Worm (Caenorhabditis elegans) whole organism, mixed stage, embryonic: ENCODE results near the gene acs-7.

Source experiments
- M03D4.4 ChIP-seq: sonication (generic microtip); optimal IDR thresholded peaks from 2 replicates; lab custom pipeline; 2017; ENCODE audit warnings: mild to moderate bottlenecking, missing genetic modification characterization, missing compliant biosample characterization
- bed-3 ChIP-seq: fragments of 200-800 bp; sonication (Bioruptor generic); optimal IDR thresholded peaks from 3 replicates; lab custom pipeline; 2018; ENCODE audit warnings: mild to moderate bottlenecking, missing genetic modification characterization, moderate library complexity, missing compliant biosample characterization
- blmp-1 ChIP-seq: fragments of 150-350 bp; optimal IDR thresholded peaks from 2 replicates; lab custom pipeline; 2014; ENCODE audit warnings: missing biosample characterization, missing genetic modification characterization
- ceh-39 ChIP-seq: fragments of 150-350 bp; optimal IDR thresholded peaks from 2 replicates; lab custom pipeline; 2014; ENCODE audit warnings: missing biosample characterization, missing genetic modification characterization
- ceh-43 ChIP-seq: fragments of 200-800 bp; sonication (Bioruptor generic); optimal IDR thresholded peaks from 2 replicates; lab custom pipeline; 2018; ENCODE audit warnings: mild to moderate bottlenecking, missing genetic modification characterization, moderate library complexity, missing compliant biosample characterization
- ceh-83 ChIP-seq: fragments of 200-800 bp; sonication (Bioruptor generic); optimal IDR thresholded peaks from 2 replicates; lab custom pipeline; 2018; ENCODE audit warnings: mild to moderate bottlenecking, missing genetic modification characterization, missing compliant biosample characterization
- ces-1 ChIP-seq: fragments of 150-350 bp; optimal IDR thresholded peaks from 2 replicates; lab custom pipeline; 2014; ENCODE audit warnings: missing biosample characterization, missing genetic modification reagents, missing genetic modification characterization
- cnd-1 ChIP-seq: fragments of 200-800 bp; sonication (Bioruptor generic); optimal IDR thresholded peaks from 2 replicates; lab custom pipeline; 2018; ENCODE audit warnings: mild to moderate bottlenecking, missing genetic modification characterization, missing compliant biosample characterization
- drap-1 ChIP-seq: fragments of 200-800 bp; sonication (Bioruptor generic); optimal IDR thresholded peaks from 3 replicates; lab custom pipeline; 2018; ENCODE audit warnings: mild to moderate bottlenecking, missing genetic modification characterization, missing compliant biosample characterization
- elt-1 ChIP-seq: sonication (generic microtip); optimal IDR thresholded peaks from 2 replicates; lab custom pipeline; 2017; ENCODE audit warnings: missing genetic modification characterization, mild to moderate bottlenecking, missing compliant biosample characterization, antibody characterized with exemption, moderate library complexity, borderline replicate concordance; ENCODE audit not compliant: insufficient read depth
- elt-3 ChIP-seq: fragments of 150-350 bp; optimal IDR thresholded peaks from 2 replicates; lab custom pipeline; 2014; ENCODE audit warnings: missing biosample characterization, missing genetic modification characterization
- flh-1 ChIP-seq: fragments of 200-800 bp; sonication (Bioruptor generic); optimal IDR thresholded peaks from 2 replicates; lab custom pipeline; 2018; ENCODE audit warnings: mild to moderate bottlenecking, missing genetic modification characterization, moderate library complexity, missing compliant biosample characterization
- ham-2 ChIP-seq: fragments of 200-800 bp; sonication (Bioruptor generic); optimal IDR thresholded peaks from 2 replicates; lab custom pipeline; 2018; ENCODE audit warnings: mild to moderate bottlenecking, missing genetic modification characterization, missing compliant biosample characterization
- hlh-1 ChIP-seq: fragments of 150-350 bp; optimal IDR thresholded peaks from 2 replicates; lab custom pipeline; 2014; ENCODE audit warnings: missing biosample characterization, missing genetic modification reagents, missing genetic modification characterization
- lin-13 ChIP-seq: fragments of 150-350 bp; optimal IDR thresholded peaks from 2 replicates; lab custom pipeline; 2014; ENCODE audit warnings: missing biosample characterization, missing genetic modification characterization
- lin-32 ChIP-seq: fragments of 200-800 bp; sonication (Bioruptor generic); optimal IDR thresholded peaks from 2 replicates; lab custom pipeline; 2018; ENCODE audit warnings: mild to moderate bottlenecking, missing genetic modification characterization, missing compliant biosample characterization
- lsy-2 ChIP-seq: fragments of 150-350 bp; optimal IDR thresholded peaks from 2 replicates; lab custom pipeline; 2014; ENCODE audit warnings: missing biosample characterization, missing genetic modification characterization
- mab-5 ChIP-seq: fragments of 150-350 bp; optimal IDR thresholded peaks from 2 replicates; lab custom pipeline; 2014; ENCODE audit warnings: missing biosample characterization, missing genetic modification characterization
- mep-1 ChIP-seq: fragments of 150-350 bp; optimal IDR thresholded peaks from 2 replicates; lab custom pipeline; 2017; ENCODE audit warnings: missing biosample characterization, missing genetic modification reagents, missing genetic modification characterization, inconsistent platforms
- mls-2 ChIP-seq: sonication (generic microtip); optimal IDR thresholded peaks from 2 replicates; lab custom pipeline; 2016; ENCODE audit warnings: mild to moderate bottlenecking, missing genetic modification characterization, moderate library complexity, missing compliant biosample characterization
- nhr-12 ChIP-seq: fragments of 150-350 bp; optimal IDR thresholded peaks from 2 replicates; lab custom pipeline; 2014; ENCODE audit warnings: missing biosample characterization, missing genetic modification characterization
- nhr-2 ChIP-seq: fragments of 150-350 bp; optimal IDR thresholded peaks from 2 replicates; lab custom pipeline; 2014; ENCODE audit warnings: missing biosample characterization, missing genetic modification characterization
- nhr-237 ChIP-seq: fragments of 150-350 bp; optimal IDR thresholded peaks from 2 replicates; lab custom pipeline; 2014; ENCODE audit warnings: missing biosample characterization, missing genetic modification characterization
- nhr-28 ChIP-seq: fragments of 150-350 bp; optimal IDR thresholded peaks from 2 replicates; lab custom pipeline; 2014; ENCODE audit warnings: missing biosample characterization, missing genetic modification characterization
- nhr-76 ChIP-seq: sonication (generic microtip); optimal IDR thresholded peaks from 2 replicates; lab custom pipeline; 2017; ENCODE audit warnings: missing biosample characterization, missing genetic modification characterization
- pha-4 ChIP-seq: fragments of 150-350 bp; optimal IDR thresholded peaks from 2 replicates; lab custom pipeline; 2018; ENCODE audit warnings: missing biosample characterization, missing genetic modification reagents, missing genetic modification characterization
- sem-2 ChIP-seq: fragments of 200-800 bp; sonication (Bioruptor generic); optimal IDR thresholded peaks from 2 replicates; lab custom pipeline; 2018; ENCODE audit warnings: mild to moderate bottlenecking, missing genetic modification characterization, missing compliant biosample characterization
- snpc-4 ChIP-seq: fragments of 150-350 bp; optimal IDR thresholded peaks from 2 replicates; lab custom pipeline; 2014; ENCODE audit warnings: missing biosample characterization, missing genetic modification characterization
- sptf-1 ChIP-seq: sonication (generic microtip); optimal IDR thresholded peaks from 2 replicates; lab custom pipeline; 2017; ENCODE audit warnings: mild to moderate bottlenecking, missing genetic modification characterization, moderate library complexity, missing compliant biosample characterization
- tbx-8 ChIP-seq: fragments of 200-800 bp; sonication (Bioruptor generic); optimal IDR thresholded peaks from 2 replicates; lab custom pipeline; 2018; ENCODE audit warnings: mild to moderate bottlenecking, missing genetic modification characterization, moderate library complexity, missing compliant biosample characterization
- unc-120 ChIP-seq: sonication (generic microtip); optimal IDR thresholded peaks from 2 replicates; lab custom pipeline; 2017; ENCODE audit warnings: missing genetic modification characterization, missing compliant biosample characterization; ENCODE audit not compliant: poor library complexity, severe bottlenecking
- unc-39 ChIP-seq: fragments of 150-350 bp; optimal IDR thresholded peaks from 2 replicates; lab custom pipeline; 2014; ENCODE audit warnings: missing biosample characterization, missing genetic modification characterization
- unc-62 ChIP-seq: fragments of 150-350 bp; optimal IDR thresholded peaks from 2 replicates; lab custom pipeline; 2014; ENCODE audit warnings: missing biosample characterization, missing genetic modification reagents, missing genetic modification characterization
- zip-8 ChIP-seq: fragments of 150-350 bp; optimal IDR thresholded peaks from 2 replicates; lab custom pipeline; 2014; ENCODE audit warnings: missing biosample characterization, missing genetic modification characterization
- ztf-11 ChIP-seq: fragments of 150-350 bp; optimal IDR thresholded peaks from 2 replicates; lab custom pipeline; 2014; ENCODE audit warnings: missing biosample characterization, missing genetic modification characterization

acs-7 gene

ce11 chrII:9258566-9258965 lies 33.3 kb upstream of the acs-7 start:
- peak; percentile 52 for TF ChIP-seq ceh-83
- no peak for TF ChIP-seq nhr-28 (tag; lab: Kevin White, UChicago)

- TF ChIP-seq blmp-1 (tag; lab: Kevin White, UChicago): peak; percentile 34
- TF ChIP-seq ham-2 (GFP tag; lab: Kevin White, UChicago): peak; percentile 29
- no peak for TF ChIP-seq flh-1
Observed at ce11 chrII:9260026-9260425, 31.8 kb upstream of the acs-7 start.

ce11 chrII:9261403-9261802 lies 30.4 kb upstream of the acs-7 start:
- TF ChIP-seq zip-8 (no peak), lin-32 (peak; percentile 23), nhr-2 (tag; lab: Kevin White, UChicago) (no peak), ces-1 (GFP tag; lab: Kevin White, UChicago) (peak; percentile 78), mls-2 (tag; lab: Kevin White, UChicago) (no peak)

- TF ChIP-seq lin-32 (no peak), mab-5 (tag; lab: Kevin White, UChicago) (no peak), unc-120 (tag; lab: Kevin White, UChicago) (peak; percentile 45), nhr-28 (tag; lab: Kevin White, UChicago) (no peak), sptf-1 (tag; lab: Kevin White, UChicago) (no peak), mls-2 (tag; lab: Kevin White, UChicago) (no peak), nhr-2 (tag; lab: Kevin White, UChicago) (no peak), bed-3 (GFP tag; lab: Kevin White, UChicago) (no peak), cnd-1 (tag; lab: Kevin White, UChicago) (no peak), elt-3 (tag; lab: Kevin White, UChicago) (no peak), lsy-2 (tag; lab: Kevin White, UChicago) (no peak), nhr-12 (tag; lab: Kevin White, UChicago) (no peak), nhr-76 (tag; lab: Kevin White, UChicago) (no peak), snpc-4 (tag; lab: Kevin White, UChicago) (no peak), nhr-237 (no peak), mep-1 (tag; lab: Kevin White, UChicago) (peak; percentile 25), elt-1 (tag; lab: Kevin White, UChicago) (no peak), drap-1 (GFP tag; lab: Kevin White, UChicago) (no peak), ces-1 (GFP tag; lab: Kevin White, UChicago) (no peak), ceh-39 (tag; lab: Kevin White, UChicago) (no peak), ceh-43 (GFP tag; lab: Kevin White, UChicago) (no peak), zip-8 (no peak), tbx-8 (GFP tag; lab: Kevin White, UChicago) (no peak), ceh-83 (no peak), hlh-1 (tag; lab: Kevin White, UChicago) (peak; percentile 72), unc-39 (tag; lab: Kevin White, UChicago) (no peak), lin-13 (tag; lab: Kevin White, UChicago) (no peak), flh-1 (no peak), ham-2 (GFP tag; lab: Kevin White, UChicago) (no peak), unc-62 (GFP tag; lab: Kevin White, UChicago) (peak; percentile 88), ztf-11 (tag; lab: Kevin White, UChicago) (no peak), blmp-1 (tag; lab: Kevin White, UChicago) (peak; percentile 51), sem-2 (GFP tag; lab: Kevin White, UChicago) (no peak), pha-4 (tag; lab: Kevin White, UChicago) (no peak), M03D4.4 (tag; lab: Kevin White, UChicago) (no peak)
- TF ChIP-seq, all 35 proteins: peak for 5
Observed at ce11 chrII:9261931-9262562, 29.8 kb upstream of the acs-7 start, which contains the start of gene aqp-2. Gene aqp-2, minus strand, starts transcription at chrII:9261981.
